Fruit fly (Drosophila melanogaster) whole organism: Measurements from ENCODE around the gene Tailor.

Experiments
- CG8478 ChIP-seq: fragments of >200 bp; optimal IDR thresholded peaks from 2 replicates; lab custom pipeline; 2018; ENCODE audit warnings: inconsistent platforms
- Dll ChIP-seq: fragments of >200 bp; optimal IDR thresholded peaks from 2 replicates; lab custom pipeline; 2017
- EcR ChIP-seq, 2 experiments: fragments of >200 bp; optimal IDR thresholded peaks; 2 replicates each; lab custom pipeline; 2017; ENCODE audit warnings: missing biosample characterization in 2 of 2, missing genetic modification characterization in 2 of 2, missing genetic modification reagents in 2 of 2
- pan ChIP-seq: fragments of >200 bp; optimal IDR thresholded peaks from 2 replicates; lab custom pipeline; 2017
- psq ChIP-seq: fragments of >200 bp; optimal IDR thresholded peaks from 2 replicates; lab custom pipeline; 2017
- usp ChIP-seq: fragments of >200 bp; optimal IDR thresholded peaks from 2 replicates; lab custom pipeline; 2017; ENCODE audit warnings: missing biosample characterization, missing genetic modification characterization, mixed read lengths

dm6 chr3R:7044016-7044415 lies 41.9 kb downstream of the Tailor start:
- no peak for TF ChIP-seq psq
- TF ChIP-seq usp = no peak
- no peak for TF ChIP-seq pan (lab: Kevin White, UChicago)
- no peak for TF ChIP-seq CG8478 (lab: Kevin White, UChicago)
- TF ChIP-seq Dll = no peak
- no peak for TF ChIP-seq EcR (GFP tag; optimal IDR thresholded peaks at IDR 0.05; lab: Kevin White, UChicago)
